Fruit fly (Drosophila melanogaster): ENCODE measurements around the gene dnd.

dnd gene

DNA sequence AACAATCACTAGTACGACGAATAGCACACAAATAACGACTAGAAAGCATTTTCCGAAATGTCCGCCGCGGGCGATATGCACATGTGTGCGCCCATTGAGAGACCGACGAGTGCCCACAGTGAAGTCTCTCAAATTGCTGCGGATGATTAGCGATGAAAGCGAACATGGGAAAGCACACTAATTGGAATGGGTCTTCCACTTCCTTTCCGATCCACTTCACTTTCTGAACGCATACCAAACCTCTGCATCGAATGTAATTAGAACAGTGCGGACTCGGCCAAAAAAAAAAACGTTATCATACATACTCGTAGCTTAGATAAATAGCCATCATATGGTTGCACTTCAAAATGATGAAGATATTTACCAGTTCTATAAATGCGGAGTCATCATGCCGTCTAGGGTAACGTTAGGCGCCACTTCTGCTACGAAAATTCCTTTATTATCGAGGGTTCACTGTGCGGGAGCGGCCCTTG, 37.1 kb downstream of the dnd start (continued):
- TF ChIP-seq Gug (GFP tag; IDR thresholded peaks at IDR 0.05): 0 out of 4 replicates have a peak, but pooled peaks have one; percentile 36
- peak; percentile 6 for TF ChIP-seq CG17359 (tag; optimal IDR thresholded peaks at IDR 0.05)
- TF ChIP-seq NK7.1 (GFP tag; optimal IDR thresholded peaks at IDR 0.05): no peak
- TF ChIP-seq CG10209 (GFP tag; optimal IDR thresholded peaks at IDR 0.05): peak; percentile 50
- peak in 1 of 2 experiments; percentile 77 for TF ChIP-seq eve (GFP tag; optimal IDR thresholded peaks at IDR 0.05)
- no peak for TF ChIP-seq MESR4 (GFP tag; optimal IDR thresholded peaks at IDR 0.05)
- no peak for TF ChIP-seq fd3F (GFP tag; optimal IDR thresholded peaks at IDR 0.05)
- TF ChIP-seq gro (GFP tag; optimal IDR thresholded peaks at IDR 0.05): no peak
- TF ChIP-seq ase (GFP tag; IDR thresholded peaks at IDR 0.05): 0 out of 3 replicates have a peak, but pooled peaks have one; percentile 30
- no peak for TF ChIP-seq MTF-1 (GFP tag; optimal IDR thresholded peaks at IDR 0.05; ENCODE audit: borderline replicate concordance)
- no peak for TF ChIP-seq sqz (GFP tag; optimal IDR thresholded peaks at IDR 0.05)
- TF ChIP-seq CG4282 (GFP tag; optimal IDR thresholded peaks at IDR 0.05): no peak
- TF ChIP-seq ewg (GFP tag; optimal IDR thresholded peaks at IDR 0.05): peak; percentile 25
- TF ChIP-seq HLHmδ (GFP tag; optimal IDR thresholded peaks at IDR 0.05): no peak
- TF ChIP-seq ssp (GFP tag; IDR thresholded peaks at IDR 0.05): no peak
- TF ChIP-seq CG6791 (GFP tag; IDR thresholded peaks at IDR 0.05; ENCODE audit: partially characterized antibody): no peak
- TF ChIP-seq zen (tag; optimal IDR thresholded peaks at IDR 0.05): peak; percentile 23
- peak; percentile 47 for TF ChIP-seq CG30431 (GFP tag; optimal IDR thresholded peaks at IDR 0.05)
- TF ChIP-seq schlank (tag; optimal IDR thresholded peaks at IDR 0.05): no peak
- no peak for TF ChIP-seq CG9797 (GFP tag; optimal IDR thresholded peaks at IDR 0.05)
- peak; percentile 21; the same call in 1 of the 2 replicates for TF ChIP-seq MBD-R2 (GFP tag; IDR thresholded peaks at IDR 0.05)
- no peak for TF ChIP-seq caup (GFP tag; optimal IDR thresholded peaks at IDR 0.05; ENCODE audit: severe bottlenecking)
- peak; percentile 24 for TF ChIP-seq jumu (GFP tag; optimal IDR thresholded peaks at IDR 0.05)
- no peak for TF ChIP-seq ab (GFP tag; optimal IDR thresholded peaks at IDR 0.05)
- TF ChIP-seq CG32532 (GFP tag; IDR thresholded peaks at IDR 0.05): 0 out of 2 replicates have a peak, but pooled peaks have one; percentile 6
- peak; percentile 33 for TF ChIP-seq CG8388 (GFP tag; optimal IDR thresholded peaks at IDR 0.05)
- no peak for TF ChIP-seq CG9817 (tag; optimal IDR thresholded peaks at IDR 0.05)
- TF ChIP-seq Opbp (GFP tag; IDR thresholded peaks at IDR 0.05; ENCODE audit: partially characterized antibody): no peak
- TF ChIP-seq CG17385 (GFP tag; optimal IDR thresholded peaks at IDR 0.05): peak; percentile 57
- TF ChIP-seq CG7963 (GFP tag; IDR thresholded peaks at IDR 0.05; ENCODE audit: partially characterized antibody): no peak
- peak; percentile 18 for TF ChIP-seq CG12219 (GFP tag; optimal IDR thresholded peaks at IDR 0.05)
- no peak for TF ChIP-seq gfzf (GFP tag; optimal IDR thresholded peaks at IDR 0.05)
- no peak for TF ChIP-seq CG12104 (GFP tag; optimal IDR thresholded peaks at IDR 0.05)
- no peak for TF ChIP-seq CG7987 (GFP tag; optimal IDR thresholded peaks at IDR 0.05)
- no peak for TF ChIP-seq CG43689 (GFP tag; IDR thresholded peaks at IDR 0.05)
- TF ChIP-seq nom (GFP tag; optimal IDR thresholded peaks at IDR 0.05): no peak
- peak; percentile 0 for TF ChIP-seq da (GFP tag; optimal IDR thresholded peaks at IDR 0.05)
- TF ChIP-seq CG8359 (GFP tag; optimal IDR thresholded peaks at IDR 0.05; ENCODE audit: borderline replicate concordance): no peak
- no peak for TF ChIP-seq D19A (tag; optimal IDR thresholded peaks at IDR 0.05)
- peak in 1 of 3 experiments; percentile 55 for TF ChIP-seq lola (GFP tag; optimal IDR thresholded peaks at IDR 0.05)
- TF ChIP-seq CG9437 (GFP tag; optimal IDR thresholded peaks at IDR 0.05): peak; percentile 11
- 0 out of 2 replicates have a peak, but pooled peaks have one; percentile 1 for TF ChIP-seq CG1024 (GFP tag; IDR thresholded peaks at IDR 0.05)
- TF ChIP-seq Neu2 (GFP tag; optimal IDR thresholded peaks at IDR 0.05; ENCODE audit: borderline replicate concordance): no peak
- TF ChIP-seq Hsf (GFP tag; optimal IDR thresholded peaks at IDR 0.05): peak; percentile 59
- TF ChIP-seq CG31441 (GFP tag; IDR thresholded peaks at IDR 0.05): peak; percentile 50; the same call in 1 of the 2 replicates
- no peak for TF ChIP-seq CG4360 (GFP tag; IDR thresholded peaks at IDR 0.05)
- no peak for TF ChIP-seq CG15269 (tag; optimal IDR thresholded peaks at IDR 0.05)
- TF ChIP-seq tll (GFP tag; optimal IDR thresholded peaks at IDR 0.05): no peak

All from whole organism, embryonic.